Fruit fly (Drosophila melanogaster) whole organism, pupa: ENCODE results near the gene CG33235.

Experiments
- CG10348 ChIP-seq: fragments of 200-800 bp; sonication (Bioruptor generic); IDR thresholded peaks from 2 replicates; pipeline ENCODE4 v1.3.6; 2022; ENCODE audit warnings: missing biosample characterization, missing genetic modification characterization
- CG12605 ChIP-seq: fragments of 200-800 bp; sonication (Bioruptor generic); IDR thresholded peaks from 2 replicates; pipeline ENCODE4 v1.3.6; 2022; ENCODE audit warnings: missing biosample characterization, missing genetic modification characterization
- CG13204 ChIP-seq: fragments of 200-800 bp; sonication (Bioruptor generic); optimal IDR thresholded peaks from 2 replicates; lab custom pipeline; 2018; ENCODE audit warnings: missing biosample characterization, mild to moderate bottlenecking, missing genetic modification characterization, moderate library complexity
- CG14655 ChIP-seq: fragments of 200-800 bp; sonication (Bioruptor generic); optimal IDR thresholded peaks from 3 replicates; lab custom pipeline; 2017; ENCODE audit warnings: mild to moderate bottlenecking, missing biosample characterization, missing genetic modification reagents, missing genetic modification characterization
- CG15710 ChIP-seq: fragments of 200-800 bp; sonication (Bioruptor generic); optimal IDR thresholded peaks from 2 replicates; lab custom pipeline; 2018; ENCODE audit warnings: missing biosample characterization, mild to moderate bottlenecking, missing genetic modification characterization, moderate library complexity
- CG17806 ChIP-seq: fragments of 200-800 bp; sonication (Bioruptor generic); optimal IDR thresholded peaks from 2 replicates; lab custom pipeline; 2018; ENCODE audit warnings: missing biosample characterization, mild to moderate bottlenecking, missing genetic modification characterization, moderate library complexity
- CG32121 ChIP-seq: fragments of 200-800 bp; sonication (Bioruptor generic); IDR thresholded peaks from 2 replicates; pipeline ENCODE4 v1.3.6; 2022; ENCODE audit warnings: missing biosample characterization, missing genetic modification characterization
- CG34367 ChIP-seq: fragments of 200-800 bp; sonication (Bioruptor generic); optimal IDR thresholded peaks from 2 replicates; lab custom pipeline; 2018; ENCODE audit warnings: missing biosample characterization, mild to moderate bottlenecking, missing genetic modification characterization
- CG4496 ChIP-seq: fragments of 200-800 bp; sonication (Bioruptor generic); IDR thresholded peaks from 3 replicates; pipeline ENCODE4 v1.3.6; 2022; ENCODE audit warnings: missing biosample characterization, missing genetic modification characterization
- CG8159 ChIP-seq: fragments of 200-800 bp; sonication (Bioruptor generic); optimal IDR thresholded peaks from 3 replicates; lab custom pipeline; 2018; ENCODE audit warnings: missing biosample characterization, mild to moderate bottlenecking, missing genetic modification characterization, moderate library complexity
- CG8301 ChIP-seq: fragments of 200-800 bp; sonication (Bioruptor generic); optimal IDR thresholded peaks from 2 replicates; lab custom pipeline; 2018; ENCODE audit warnings: missing biosample characterization, mild to moderate bottlenecking, missing genetic modification characterization
- CG9948 ChIP-seq: fragments of 200-800 bp; sonication (Bioruptor generic); optimal IDR thresholded peaks from 2 replicates; lab custom pipeline; 2018; ENCODE audit warnings: missing biosample characterization, mild to moderate bottlenecking, missing genetic modification characterization, moderate library complexity
- D1 ChIP-seq: fragments of 200-800 bp; sonication (Bioruptor generic); optimal IDR thresholded peaks from 2 replicates; lab custom pipeline; 2018; ENCODE audit warnings: missing biosample characterization, mild to moderate bottlenecking, missing genetic modification characterization, moderate library complexity
- EcR ChIP-seq: fragments of 200-800 bp; sonication (Bioruptor generic); optimal IDR thresholded peaks from 3 replicates; lab custom pipeline; 2019; ENCODE audit warnings: missing biosample characterization, missing genetic modification characterization, mild to moderate bottlenecking, moderate library complexity, missing genetic modification reagents
- Ets98B ChIP-seq: fragments of 200-800 bp; sonication (Bioruptor generic); IDR thresholded peaks from 2 replicates; pipeline ENCODE4 v1.3.6; 2022; ENCODE audit warnings: missing biosample characterization, missing genetic modification characterization
- Pif1A ChIP-seq: fragments of 200-800 bp; sonication (Bioruptor generic); optimal IDR thresholded peaks from 3 replicates; lab custom pipeline; 2016; ENCODE audit warnings: missing biosample characterization, missing genetic modification characterization
- Pif1B ChIP-seq: fragments of 200-800 bp; sonication (Bioruptor generic); optimal IDR thresholded peaks from 3 replicates; lab custom pipeline; 2016; ENCODE audit warnings: missing biosample characterization, missing genetic modification characterization
- Snoo ChIP-seq: fragments of 200-800 bp; sonication (Bioruptor generic); optimal IDR thresholded peaks from 3 replicates; lab custom pipeline; 2017; ENCODE audit warnings: missing biosample characterization, mild to moderate bottlenecking, missing genetic modification characterization, inconsistent platforms
- fd96Ca ChIP-seq: fragments of 200-800 bp; sonication (Bioruptor generic); IDR thresholded peaks from 3 replicates; pipeline ENCODE4 v1.3.6; 2022; ENCODE audit warnings: missing biosample characterization, missing genetic modification characterization
- gl ChIP-seq: fragments of 200-800 bp; sonication (Bioruptor generic); optimal IDR thresholded peaks from 2 replicates; lab custom pipeline; 2018; ENCODE audit warnings: missing biosample characterization, mild to moderate bottlenecking, missing genetic modification characterization
- rn ChIP-seq: fragments of 200-800 bp; sonication (Bioruptor generic); IDR thresholded peaks from 2 replicates; pipeline ENCODE4 v1.3.6; 2022; ENCODE audit warnings: missing biosample characterization, missing genetic modification characterization

CG33235 gene

DNA sequence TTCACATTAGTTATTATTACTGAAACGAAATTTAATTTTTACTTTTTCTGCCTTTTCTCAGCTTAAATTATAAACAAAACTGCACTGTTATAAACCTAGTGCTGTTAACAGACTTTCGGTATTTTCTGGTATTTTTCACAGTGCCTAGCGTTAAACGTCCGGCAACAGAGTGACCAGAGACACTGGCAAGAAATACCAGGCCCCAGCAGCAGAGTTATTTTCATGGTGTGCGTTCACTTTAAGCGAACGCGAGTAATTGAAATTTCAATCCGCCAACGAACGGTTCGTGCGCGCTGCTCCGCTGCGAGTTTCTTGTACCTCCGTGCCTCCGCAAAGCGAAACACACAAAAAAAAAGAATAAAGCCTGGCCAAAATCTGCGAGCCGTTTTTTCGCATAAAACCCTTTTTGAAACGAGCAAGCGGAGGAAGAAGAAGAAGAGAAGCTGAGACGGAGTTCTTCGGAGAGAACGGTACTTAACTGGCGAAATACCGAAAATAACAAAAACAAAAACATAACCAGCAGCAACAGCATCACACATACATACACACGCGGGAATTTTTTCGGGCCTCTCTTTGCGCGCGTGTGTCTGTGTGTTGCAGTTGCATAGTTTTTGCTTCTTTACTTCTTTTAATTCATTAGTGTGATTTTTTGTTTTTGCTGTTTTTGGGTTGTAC, 1.7 kb upstream of the CG33235 start, which contains the start of gene Drak:
Gene Drak, plus strand, starts transcription at position 220 of the 675 bp plus-strand sequence.
- TF ChIP-seq EcR (GFP tag; lab: Kevin White, UChicago) = peak; percentile 6
- TF ChIP-seq CG8159 (tag; lab: Kevin White, UChicago) = peak; percentile 8
- no peak for TF ChIP-seq fd96Ca (GFP tag; lab: Robert Waterston, UW)
- TF ChIP-seq CG8301 (tag; lab: Kevin White, UChicago) = no peak

DNA sequence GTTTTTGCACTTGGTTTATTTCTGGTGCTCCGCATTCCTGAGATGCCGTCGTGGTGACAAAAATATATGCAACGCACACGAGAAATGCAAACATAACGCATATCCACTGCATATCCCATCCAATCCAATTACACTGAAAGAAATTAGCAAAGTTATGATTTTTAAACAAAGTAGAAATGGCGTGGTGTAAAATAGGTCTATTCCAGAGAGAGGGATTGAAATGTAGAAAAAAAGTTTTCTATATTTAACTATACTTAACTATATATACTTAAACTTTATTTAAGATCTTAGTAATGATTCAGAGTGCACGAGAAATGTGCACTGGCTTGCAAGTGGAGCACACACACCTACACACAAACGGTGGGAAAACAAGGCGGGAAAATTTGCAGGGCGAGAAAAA, 832 bp upstream of the CG33235 start:
- TF ChIP-seq fd96Ca (GFP tag; lab: Robert Waterston, UW) (no peak), CG10348 (GFP tag; lab: Robert Waterston, UW) (no peak), Snoo (tag; lab: Kevin White, UChicago) (no peak), CG17806 (tag; lab: Kevin White, UChicago) (peak; percentile 23), Pif1B (peak; percentile 17), Ets98B (GFP tag; lab: Robert Waterston, UW) (no peak), CG13204 (GFP tag; lab: Kevin White, UChicago) (no peak), CG8159 (tag; lab: Kevin White, UChicago) (peak; percentile 34), CG8301 (tag; lab: Kevin White, UChicago) (peak; percentile 57), CG12605 (GFP tag; lab: Robert Waterston, UW) (no peak), CG32121 (GFP tag; lab: Robert Waterston, UW) (no peak), D1 (tag; lab: Kevin White, UChicago) (no peak), CG4496 (no peak), gl (tag; lab: Kevin White, UChicago) (no peak), EcR (GFP tag; lab: Kevin White, UChicago) (no peak), CG15710 (no peak), CG34367 (tag; lab: Kevin White, UChicago) (peak; percentile 15), CG14655 (GFP tag; lab: Kevin White, UChicago) (peak; percentile 67), CG9948 (tag; lab: Kevin White, UChicago) (peak; percentile 0), rn (GFP tag; lab: Robert Waterston, UW) (no peak), Pif1A (GFP tag; lab: Kevin White, UChicago) (peak; percentile 31)

DNA sequence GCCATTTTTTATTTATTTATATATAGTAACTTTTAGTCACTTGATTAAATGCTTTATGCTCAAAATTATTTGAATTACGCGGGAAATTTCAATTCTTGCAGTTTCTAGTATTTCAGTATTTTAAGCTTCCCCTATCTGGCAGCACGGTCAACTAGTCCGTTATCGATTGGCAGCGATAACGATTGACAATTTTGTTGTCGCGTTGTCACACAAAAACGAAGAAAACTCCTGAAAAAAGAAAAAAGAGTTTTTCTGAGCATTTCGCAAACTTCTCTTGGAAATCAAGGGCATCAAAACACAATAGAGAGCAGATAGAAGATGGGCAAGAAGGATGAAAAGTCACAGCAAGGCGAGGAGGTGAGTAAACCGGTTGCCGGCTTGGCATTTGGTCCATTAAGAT, 6.3 kb downstream of the CG33235 start, which contains the start of gene Spase25:
Gene Spase25, plus strand, starts transcription at position 176 of the 400 bp plus-strand sequence.
- peak; percentile 37 for TF ChIP-seq CG8301 (tag; lab: Kevin White, UChicago)
- TF ChIP-seq CG34367 (tag; lab: Kevin White, UChicago) = peak; percentile 42
- no peak for TF ChIP-seq Ets98B (GFP tag; lab: Robert Waterston, UW)
- TF ChIP-seq Pif1A (GFP tag; lab: Kevin White, UChicago) = no peak
- no peak for TF ChIP-seq CG14655 (GFP tag; lab: Kevin White, UChicago)
- peak; percentile 6 for TF ChIP-seq CG8159 (tag; lab: Kevin White, UChicago)
- no peak for TF ChIP-seq fd96Ca (GFP tag; lab: Robert Waterston, UW)
- TF ChIP-seq CG10348 (GFP tag; lab: Robert Waterston, UW) = no peak
- TF ChIP-seq CG4496 = no peak
- no peak for TF ChIP-seq rn (GFP tag; lab: Robert Waterston, UW)
- no peak for TF ChIP-seq Pif1B
- TF ChIP-seq gl (tag; lab: Kevin White, UChicago) = peak; percentile 57
- TF ChIP-seq Snoo (tag; lab: Kevin White, UChicago) = no peak
- TF ChIP-seq CG13204 (GFP tag; lab: Kevin White, UChicago) = no peak
- TF ChIP-seq CG17806 (tag; lab: Kevin White, UChicago) = peak; percentile 24
- peak; percentile 21 for TF ChIP-seq CG15710
- no peak for TF ChIP-seq CG9948 (tag; lab: Kevin White, UChicago)
- TF ChIP-seq EcR (GFP tag; lab: Kevin White, UChicago) = no peak
- peak; percentile 36; the same call in 1 of the 2 replicates for TF ChIP-seq CG12605 (GFP tag; lab: Robert Waterston, UW)
- no peak for TF ChIP-seq CG32121 (GFP tag; lab: Robert Waterston, UW)
- TF ChIP-seq D1 (tag; lab: Kevin White, UChicago) = no peak

DNA sequence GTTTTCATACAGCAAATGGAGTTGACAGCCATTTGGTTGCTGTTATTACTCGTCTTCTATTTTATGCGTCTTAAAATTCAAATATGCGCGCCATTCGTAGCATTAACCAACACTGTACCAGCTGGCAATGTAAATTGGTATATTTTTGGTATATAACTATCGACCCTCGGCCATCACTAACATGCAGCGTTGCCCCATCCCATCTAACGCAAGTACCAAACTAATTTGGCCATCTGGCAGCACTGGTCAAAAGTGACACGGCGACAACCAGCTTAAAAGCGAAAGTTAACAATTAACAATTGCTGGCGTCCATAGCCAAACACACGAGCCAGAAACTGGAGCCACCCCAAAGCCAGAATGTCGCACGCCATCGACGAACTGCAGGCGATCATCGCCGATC, 8.1 kb downstream of the CG33235 start, which contains the start of gene Uba5:
Gene Uba5, plus strand, starts transcription at position 222 of the 400 bp plus-strand sequence.
- TF ChIP-seq CG4496 (peak; percentile 44; the same call in 1 of the 3 replicates), Pif1B (no peak)

DNA sequence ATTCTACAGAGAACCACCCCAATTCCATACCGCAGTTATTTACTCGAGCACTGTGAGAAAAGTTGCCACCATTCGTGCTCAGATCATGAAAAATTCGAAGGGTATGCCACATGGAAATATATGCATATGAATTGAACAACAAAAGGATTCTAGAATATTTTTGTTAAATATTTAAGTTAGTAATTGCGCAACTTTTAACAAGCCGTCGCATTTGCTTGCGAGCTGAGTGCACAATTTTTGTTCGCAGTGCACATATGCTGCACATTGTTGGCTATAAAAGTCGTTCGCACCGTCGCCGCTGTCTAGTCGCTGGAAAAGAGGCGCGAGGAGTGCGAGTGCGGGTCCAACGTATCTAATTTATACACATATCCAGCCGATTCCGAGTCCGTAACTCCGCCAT, 14.6 kb downstream of the CG33235 start, which contains the start of gene Cyp4g15:
Gene Cyp4g15, plus strand, starts transcription at position 301 of the 400 bp plus-strand sequence.
- TF ChIP-seq CG12605 (GFP tag; lab: Robert Waterston, UW) (no peak), CG4496 (no peak), D1 (tag; lab: Kevin White, UChicago) (no peak), CG10348 (GFP tag; lab: Robert Waterston, UW) (no peak), CG34367 (tag; lab: Kevin White, UChicago) (no peak), gl (tag; lab: Kevin White, UChicago) (no peak), CG14655 (GFP tag; lab: Kevin White, UChicago) (no peak), CG32121 (GFP tag; lab: Robert Waterston, UW) (no peak), Ets98B (GFP tag; lab: Robert Waterston, UW) (no peak), EcR (GFP tag; lab: Kevin White, UChicago) (no peak), fd96Ca (GFP tag; lab: Robert Waterston, UW) (no peak), rn (GFP tag; lab: Robert Waterston, UW) (no peak), CG8159 (tag; lab: Kevin White, UChicago) (no peak), CG17806 (tag; lab: Kevin White, UChicago) (no peak), CG9948 (tag; lab: Kevin White, UChicago) (no peak), CG15710 (no peak), CG13204 (GFP tag; lab: Kevin White, UChicago) (no peak), CG8301 (tag; lab: Kevin White, UChicago) (no peak), Snoo (tag; lab: Kevin White, UChicago) (no peak)
